Fruit fly (Drosophila melanogaster) whole organism, embryonic: Measurements from ENCODE around the gene btz.

Experiments
- Blimp-1 ChIP-seq: fragments of 200-800 bp; sonication (Bioruptor generic); optimal IDR thresholded peaks from 3 replicates; lab custom pipeline; 2018; ENCODE audit warnings: missing biosample characterization, missing genetic modification characterization, mild to moderate bottlenecking, moderate library complexity, missing genetic modification reagents
- CG12219 ChIP-seq: fragments of 200-800 bp; sonication (Bioruptor generic); optimal IDR thresholded peaks from 3 replicates; lab custom pipeline; 2018; ENCODE audit warnings: missing biosample characterization, mild to moderate bottlenecking, missing genetic modification characterization
- CG14667 ChIP-seq: fragments of 200-800 bp; sonication (Bioruptor generic); IDR thresholded peaks from 2 replicates; pipeline ENCODE4 v1.3.6; 2022; ENCODE audit warnings: missing biosample characterization, missing genetic modification characterization
- CG15601 ChIP-seq: fragments of 200-800 bp; sonication (Bioruptor generic); optimal IDR thresholded peaks from 3 replicates; lab custom pipeline; 2019; ENCODE audit warnings: missing biosample characterization, mild to moderate bottlenecking, missing genetic modification characterization, moderate library complexity
- CG16815 ChIP-seq: fragments of 200-800 bp; sonication (Bioruptor generic); optimal IDR thresholded peaks from 3 replicates; lab custom pipeline; 2017; ENCODE audit warnings: missing biosample characterization, mild to moderate bottlenecking, missing genetic modification characterization
- CG17802 ChIP-seq: fragments of 200-800 bp; sonication (Bioruptor generic); optimal IDR thresholded peaks from 2 replicates; lab custom pipeline; 2018; ENCODE audit warnings: missing biosample characterization, mild to moderate bottlenecking, missing genetic modification characterization, moderate library complexity
- CG2129 ChIP-seq: fragments of 200-800 bp; sonication (Bioruptor generic); IDR thresholded peaks from 2 replicates; pipeline ENCODE4 v1.3.6; 2022; ENCODE audit warnings: missing biosample characterization, missing genetic modification characterization; ENCODE audit not compliant: partially characterized antibody
- CG2199 ChIP-seq: fragments of 200-800 bp; sonication (Bioruptor generic); IDR thresholded peaks from 3 replicates; pipeline ENCODE4 v1.3.6; 2022; ENCODE audit warnings: missing biosample characterization, missing genetic modification characterization
- CG2202 ChIP-seq: fragments of 200-800 bp; sonication (Bioruptor generic); optimal IDR thresholded peaks from 2 replicates; lab custom pipeline; 2018; ENCODE audit warnings: missing biosample characterization, mild to moderate bottlenecking, missing genetic modification characterization
- CG2712 ChIP-seq: fragments of 200-800 bp; optimal IDR thresholded peaks from 3 replicates; lab custom pipeline; 2019; ENCODE audit warnings: missing biosample characterization, mild to moderate bottlenecking, missing genetic modification characterization, moderate library complexity
- CG2889 ChIP-seq: fragments of 200-800 bp; sonication (Bioruptor generic); IDR thresholded peaks from 3 replicates; pipeline ENCODE4 v1.3.6; 2022; ENCODE audit warnings: missing biosample characterization, missing genetic modification characterization
- CG34376 ChIP-seq: fragments of 200-800 bp; sonication (Bioruptor generic); optimal IDR thresholded peaks from 2 replicates; lab custom pipeline; 2018; ENCODE audit warnings: missing biosample characterization, mild to moderate bottlenecking, missing genetic modification characterization
- CG4617 ChIP-seq: fragments of 200-800 bp; sonication (Bioruptor generic); optimal IDR thresholded peaks from 3 replicates; lab custom pipeline; 2016; ENCODE audit warnings: missing biosample characterization, missing genetic modification characterization, borderline replicate concordance
- CG6683 ChIP-seq: fragments of 200-800 bp; sonication (Bioruptor generic); optimal IDR thresholded peaks from 2 replicates; lab custom pipeline; 2017; ENCODE audit warnings: missing biosample characterization, mild to moderate bottlenecking, missing genetic modification characterization, missing genetic modification reagents
- CG7271 ChIP-seq: fragments of 200-800 bp; sonication (Bioruptor generic); optimal IDR thresholded peaks from 2 replicates; lab custom pipeline; 2018; ENCODE audit warnings: missing biosample characterization, mild to moderate bottlenecking, missing genetic modification characterization, moderate library complexity
- CG7745 ChIP-seq: fragments of 200-800 bp; sonication (Bioruptor generic); optimal IDR thresholded peaks from 2 replicates; lab custom pipeline; 2018; ENCODE audit warnings: missing biosample characterization, mild to moderate bottlenecking, missing genetic modification characterization, moderate library complexity
- CG9437 ChIP-seq: fragments of 200-800 bp; sonication (Bioruptor generic); optimal IDR thresholded peaks from 2 replicates; lab custom pipeline; 2018; ENCODE audit warnings: missing biosample characterization, mild to moderate bottlenecking, missing genetic modification characterization
- CHES-1-like ChIP-seq: fragments of 200-800 bp; sonication (Bioruptor generic); optimal IDR thresholded peaks from 2 replicates; lab custom pipeline; 2016; ENCODE audit warnings: missing biosample characterization, missing genetic modification characterization
- Eip74EF ChIP-seq, 2 experiments: fragments of 200-800 bp in 1 of 2; fragments of >200 bp in 1 of 2; sonication (Bioruptor generic) in 1 of 2; optimal IDR thresholded peaks; 2 replicates each; lab custom pipeline; 2017 to 2019; ENCODE audit warnings: missing biosample characterization in 2 of 2, missing genetic modification characterization in 2 of 2, mild to moderate bottlenecking in 1 of 2, moderate library complexity in 1 of 2
- HHEX ChIP-seq: fragments of 200-800 bp; sonication (Bioruptor generic); optimal IDR thresholded peaks from 3 replicates; lab custom pipeline; 2017; ENCODE audit warnings: missing biosample characterization, mild to moderate bottlenecking, missing genetic modification characterization, missing genetic modification reagents
- Myb ChIP-seq: fragments of 200-800 bp; sonication (Bioruptor generic); optimal IDR thresholded peaks from 2 replicates; lab custom pipeline; 2016; ENCODE audit warnings: missing biosample characterization, missing genetic modification characterization
- NFAT ChIP-seq: fragments of 200-800 bp; sonication (Bioruptor generic); IDR thresholded peaks from 2 replicates; pipeline ENCODE4 v1.3.6; 2022; ENCODE audit warnings: missing biosample characterization, missing genetic modification characterization
- Neu2 ChIP-seq: fragments of 200-800 bp; sonication (Bioruptor generic); optimal IDR thresholded peaks from 3 replicates; lab custom pipeline; 2016; ENCODE audit warnings: missing biosample characterization, missing genetic modification characterization, borderline replicate concordance
- Rfx ChIP-seq: fragments of 200-800 bp; sonication (Bioruptor generic); IDR thresholded peaks from 2 replicates; pipeline ENCODE4 v1.3.6; 2022; ENCODE audit warnings: missing biosample characterization, missing genetic modification characterization
- Sry-δ ChIP-seq: fragments of 200-800 bp; sonication (Bioruptor generic); optimal IDR thresholded peaks from 2 replicates; lab custom pipeline; 2016; ENCODE audit warnings: missing biosample characterization, missing genetic modification characterization
- ato ChIP-seq: fragments of 200-800 bp; sonication (Bioruptor generic); IDR thresholded peaks from 2 replicates; pipeline ENCODE4 v1.3.6; 2022; ENCODE audit warnings: missing biosample characterization, missing genetic modification characterization; ENCODE audit not compliant: partially characterized antibody
- az2 ChIP-seq: fragments of 200-800 bp; sonication (Bioruptor generic); optimal IDR thresholded peaks from 3 replicates; lab custom pipeline; 2016; ENCODE audit warnings: missing biosample characterization, missing genetic modification characterization
- bcd ChIP-seq: fragments of 200-800 bp; sonication (Bioruptor generic); optimal IDR thresholded peaks from 2 replicates; lab custom pipeline; 2017; ENCODE audit warnings: missing biosample characterization, mild to moderate bottlenecking, missing genetic modification characterization
- bigmax ChIP-seq: fragments of 200-800 bp; sonication (Bioruptor generic); optimal IDR thresholded peaks from 2 replicates; lab custom pipeline; 2018; ENCODE audit warnings: missing biosample characterization, mild to moderate bottlenecking, missing genetic modification characterization
- dm ChIP-seq: fragments of 200-800 bp; sonication (Bioruptor generic); optimal IDR thresholded peaks from 3 replicates; lab custom pipeline; 2016; ENCODE audit warnings: missing biosample characterization, missing genetic modification characterization
- dmrt11E ChIP-seq: fragments of 200-800 bp; sonication (Bioruptor generic); optimal IDR thresholded peaks from 3 replicates; lab custom pipeline; 2018; ENCODE audit warnings: missing biosample characterization, mild to moderate bottlenecking, missing genetic modification characterization, moderate library complexity
- dpn ChIP-seq, 2 experiments: fragments of 200-800 bp; sonication (Bioruptor generic); optimal IDR thresholded peaks; 3 replicates each; lab custom pipeline; 2016; ENCODE audit warnings: missing biosample characterization in 2 of 2, missing genetic modification characterization in 2 of 2
- ems ChIP-seq: fragments of 200-800 bp; sonication (Bioruptor generic); optimal IDR thresholded peaks from 3 replicates; lab custom pipeline; 2016; ENCODE audit warnings: missing biosample characterization, missing genetic modification characterization
- ewg ChIP-seq: fragments of 200-800 bp; sonication (Bioruptor generic); optimal IDR thresholded peaks from 3 replicates; lab custom pipeline; 2017; ENCODE audit warnings: mild to moderate bottlenecking, missing biosample characterization, missing genetic modification reagents, missing genetic modification characterization
- fd96Cb ChIP-seq: fragments of 200-800 bp; sonication (Bioruptor generic); optimal IDR thresholded peaks from 2 replicates; lab custom pipeline; 2018; ENCODE audit warnings: missing biosample characterization, mild to moderate bottlenecking, missing genetic modification characterization, moderate library complexity
- h ChIP-seq: fragments of >200 bp; optimal IDR thresholded peaks from 2 replicates; lab custom pipeline; 2017
- knrl ChIP-seq: fragments of 200-800 bp; sonication (Bioruptor generic); IDR thresholded peaks from 3 replicates; pipeline ENCODE4 v1.3.6; 2022; ENCODE audit warnings: missing biosample characterization, missing genetic modification characterization; ENCODE audit not compliant: partially characterized antibody
- lmd ChIP-seq: fragments of 200-800 bp; sonication (Bioruptor generic); IDR thresholded peaks from 2 replicates; pipeline ENCODE4 v1.3.6; 2022; ENCODE audit warnings: missing biosample characterization, missing genetic modification characterization
- nau ChIP-seq: fragments of 200-800 bp; sonication (Bioruptor generic); optimal IDR thresholded peaks from 3 replicates; lab custom pipeline; 2017; ENCODE audit warnings: missing biosample characterization, mild to moderate bottlenecking, missing genetic modification characterization, missing genetic modification reagents
- org-1 ChIP-seq: fragments of 200-800 bp; sonication (Bioruptor generic); optimal IDR thresholded peaks from 2 replicates; lab custom pipeline; 2017; ENCODE audit warnings: missing biosample characterization, missing genetic modification characterization
- pho ChIP-seq: fragments of 200-800 bp; sonication (Bioruptor generic); optimal IDR thresholded peaks from 2 replicates; lab custom pipeline; 2016; ENCODE audit warnings: missing biosample characterization, missing genetic modification characterization
- prd ChIP-seq, 3 experiments: fragments of >200 bp in 2 of 3; fragments of 200-800 bp in 1 of 3; sonication (Bioruptor generic) in 1 of 3; optimal IDR thresholded peaks in 2 of 3; IDR thresholded peaks in 1 of 3; 2 replicates in 2 of 3; 3 replicates in 1 of 3; pipeline versions ENCODE4 v1.3.6 to Lab custom; 2017 to 2022; ENCODE audit warnings: missing biosample characterization in 1 of 3, missing genetic modification characterization in 1 of 3
- sima ChIP-seq: fragments of 200-800 bp; sonication (Bioruptor generic); optimal IDR thresholded peaks from 2 replicates; lab custom pipeline; 2016; ENCODE audit warnings: missing biosample characterization, missing genetic modification characterization
- sob ChIP-seq: fragments of 200-800 bp; sonication (Bioruptor generic); IDR thresholded peaks from 2 replicates; pipeline ENCODE4 v1.3.6; 2022; ENCODE audit warnings: missing biosample characterization, missing genetic modification characterization
- tgo ChIP-seq: fragments of 200-800 bp; sonication (Bioruptor generic); IDR thresholded peaks from 3 replicates; pipeline ENCODE4 v1.3.6; 2022; ENCODE audit warnings: missing biosample characterization, missing genetic modification characterization
- trh ChIP-seq: fragments of 200-800 bp; sonication (Bioruptor generic); optimal IDR thresholded peaks from 2 replicates; lab custom pipeline; 2016; ENCODE audit warnings: missing biosample characterization, missing genetic modification characterization
- zen ChIP-seq: fragments of 200-800 bp; sonication (Bioruptor generic); optimal IDR thresholded peaks from 3 replicates; lab custom pipeline; 2018; ENCODE audit warnings: missing biosample characterization, mild to moderate bottlenecking, missing genetic modification characterization, moderate library complexity
- zfh1 ChIP-seq: fragments of 200-800 bp; sonication (Bioruptor generic); IDR thresholded peaks from 3 replicates; pipeline ENCODE4 v1.3.6; 2022; ENCODE audit warnings: missing biosample characterization, missing genetic modification characterization

The btz gene

DNA sequence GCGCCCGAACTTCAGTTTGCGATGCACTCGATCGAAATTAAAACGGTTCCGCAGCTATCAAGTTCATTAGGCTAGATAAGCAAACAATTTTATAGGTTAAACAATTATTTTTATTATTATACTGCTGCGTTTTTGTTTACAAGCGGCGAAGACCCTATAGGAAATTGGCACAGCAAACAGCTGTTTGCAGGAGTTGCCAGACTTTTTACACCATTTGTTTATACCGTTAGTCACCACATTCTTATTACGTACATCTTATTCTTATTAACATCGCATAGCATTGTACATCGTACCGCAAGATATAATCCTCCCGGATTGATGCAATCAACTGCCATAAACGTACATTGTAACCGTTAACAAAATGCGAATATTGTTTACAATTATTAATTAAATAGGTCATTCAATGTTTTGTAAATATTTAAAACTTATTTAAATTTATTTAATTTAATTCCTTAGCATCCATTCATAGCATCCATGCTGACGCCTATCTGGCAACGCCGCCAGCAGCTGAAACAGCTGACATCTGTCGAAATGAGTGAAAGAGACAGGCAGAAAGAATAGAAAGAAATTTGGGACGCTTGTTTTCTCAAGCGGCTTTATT is 6.5 kb downstream of the btz start, which contains the start of the genes CROT and CG12877 (continued):
- TF ChIP-seq Sry-δ (GFP tag; lab: Kevin White, UChicago) (no peak), ems (GFP tag; lab: Kevin White, UChicago) (peak; percentile 55), zfh1 (GFP tag; lab: Robert Waterston, UW) (peak; percentile 76), CG14667 (peak; percentile 36; the same call in 1 of the 2 replicates), CG15601 (peak; percentile 72), pho (peak; percentile 50), CG6683 (GFP tag; lab: Kevin White, UChicago) (no peak), sima (GFP tag; lab: Kevin White, UChicago) (no peak), ato (GFP tag; lab: Robert Waterston, UW) (no peak), bcd (peak; percentile 81), nau (GFP tag; lab: Kevin White, UChicago) (no peak), sob (peak; percentile 68), org-1 (GFP tag; lab: Kevin White, UChicago) (peak; percentile 56), knrl (peak; percentile 23; the same call in 1 of the 3 replicates), CG17802 (tag; lab: Kevin White, UChicago) (peak; percentile 31), ewg (GFP tag; lab: Kevin White, UChicago) (peak; percentile 69), CG2712 (peak; percentile 85), Neu2 (no peak), CG7271 (tag; lab: Kevin White, UChicago) (no peak), CG34376 (GFP tag; lab: Kevin White, UChicago) (peak; percentile 58), prd (optimal IDR thresholded peaks at IDR 0.05; lab: Kevin White, UChicago) (no peak), prd (GFP tag; IDR thresholded peaks at IDR 0.05; lab: Robert Waterston, UW) (peak; percentile 82; the same call in 2 of the 3 replicates), tgo (GFP tag; lab: Robert Waterston, UW) (peak; percentile 69), CG2889 (GFP tag; lab: Robert Waterston, UW) (peak; percentile 71), Myb (GFP tag; lab: Kevin White, UChicago) (peak; percentile 28), h (lab: Kevin White, UChicago) (no peak), CHES-1-like (GFP tag; lab: Kevin White, UChicago) (peak; percentile 57), CG2202 (tag; lab: Kevin White, UChicago) (peak; percentile 59), CG4617 (GFP tag; lab: Kevin White, UChicago) (peak; percentile 66), Blimp-1 (GFP tag; lab: Kevin White, UChicago) (peak; percentile 60), dm (GFP tag; lab: Kevin White, UChicago) (peak; percentile 27), CG12219 (peak; percentile 40), CG7745 (no peak), NFAT (GFP tag; lab: Robert Waterston, UW) (peak; percentile 43; the same call in 1 of the 2 replicates), CG2199 (GFP tag; lab: Robert Waterston, UW) (no peak), HHEX (GFP tag; lab: Kevin White, UChicago) (peak; percentile 35), az2 (GFP tag; lab: Kevin White, UChicago) (peak; percentile 84), trh (GFP tag; lab: Kevin White, UChicago) (peak; percentile 74), CG16815 (GFP tag; lab: Kevin White, UChicago) (peak; percentile 73), Eip74EF (GFP tag; optimal IDR thresholded peaks at IDR 0.05; lab: Kevin White, UChicago) (no peak), lmd (GFP tag; lab: Robert Waterston, UW) (peak; percentile 85), CG9437 (peak; percentile 98), CG2129 (GFP tag; lab: Robert Waterston, UW) (no peak), dpn (GFP tag; optimal IDR thresholded peaks at IDR 0.05; lab: Kevin White, UChicago) (peak; percentile 41 to 87), Rfx (GFP tag; lab: Robert Waterston, UW) (peak; percentile 78; the same call in 1 of the 2 replicates), dmrt11E (tag; lab: Kevin White, UChicago) (peak; percentile 81), zen (tag; lab: Kevin White, UChicago) (peak; percentile 72), fd96Cb (tag; lab: Kevin White, UChicago) (peak; percentile 75), bigmax (GFP tag; lab: Kevin White, UChicago) (peak; percentile 92)
